Worm (Caenorhabditis elegans): ENCODE data around the gene C34F11.8.

- TF ChIP-seq pat-9 (tag; optimal IDR thresholded peaks at IDR 0.05) = no peak
- no peak for TF ChIP-seq hlh-13 (GFP tag; optimal IDR thresholded peaks at IDR 0.05)
- TF ChIP-seq mec-3 (tag; optimal IDR thresholded peaks at IDR 0.05; ENCODE audit: borderline replicate concordance) = no peak
- TF ChIP-seq sox-4 (tag; optimal IDR thresholded peaks at IDR 0.05) = no peak
- TF ChIP-seq madf-2 (tag; optimal IDR thresholded peaks at IDR 0.05) = no peak
- no peak for TF ChIP-seq pax-1 (tag; optimal IDR thresholded peaks at IDR 0.05)
- TF ChIP-seq ceh-6 (GFP tag; optimal IDR thresholded peaks at IDR 0.05) = no peak
- TF ChIP-seq nhr-11 (tag; optimal IDR thresholded peaks at IDR 0.05) = no peak
- no peak for TF ChIP-seq K02D7.2 (tag; optimal IDR thresholded peaks at IDR 0.05)
- no peak for TF ChIP-seq tbx-7 (tag; optimal IDR thresholded peaks at IDR 0.05)
- no peak for TF ChIP-seq ceh-34 (tag; optimal IDR thresholded peaks at IDR 0.05)
These were observed 9.9 kb upstream of the C34F11.8 start for ce11 chrII:5220648-5221047.

Data from whole organism, late embryonic.